Worm (Caenorhabditis elegans): ENCODE measurements around the gene pqn-90.

ce11 chrIV:15280219-15280618 lies 10.8 kb downstream of the pqn-90 start:
- TF ChIP-seq unc-62 (GFP tag; optimal IDR thresholded peaks at IDR 0.05) = no peak
- TF ChIP-seq drap-1 (GFP tag; optimal IDR thresholded peaks at IDR 0.05) = no peak
- no peak for TF ChIP-seq nhr-76 (tag; optimal IDR thresholded peaks at IDR 0.05)
- TF ChIP-seq snpc-4 (tag; optimal IDR thresholded peaks at IDR 0.05) = no peak
- no peak for TF ChIP-seq pha-4 (tag; optimal IDR thresholded peaks at IDR 0.05)
- no peak for TF ChIP-seq lin-13 (tag; optimal IDR thresholded peaks at IDR 0.05)
- TF ChIP-seq ztf-11 (tag; optimal IDR thresholded peaks at IDR 0.05) = no peak
- no peak for TF ChIP-seq nhr-28 (tag; optimal IDR thresholded peaks at IDR 0.05)
- TF ChIP-seq flh-1 (GFP tag; optimal IDR thresholded peaks at IDR 0.05) = no peak
- no peak for TF ChIP-seq elt-1 (tag; optimal IDR thresholded peaks at IDR 0.05; ENCODE audit: borderline replicate concordance, insufficient read depth)
- no peak for TF ChIP-seq lsy-2 (tag; optimal IDR thresholded peaks at IDR 0.05)
- TF ChIP-seq ceh-83 (GFP tag; optimal IDR thresholded peaks at IDR 0.05) = no peak
- no peak for TF ChIP-seq ces-1 (GFP tag; optimal IDR thresholded peaks at IDR 0.05)
- TF ChIP-seq sem-2 (GFP tag; optimal IDR thresholded peaks at IDR 0.05) = no peak

Measured in whole organism, mixed stage, embryonic.